Fruit fly (Drosophila melanogaster): ENCODE measurements around the gene CG15543.

dm6 chr3R:30780451-30780850 lies 37.8 kb downstream of the CG15543 start:
- no peak for TF ChIP-seq insv (optimal IDR thresholded peaks at IDR 0.05)
- no peak for TF ChIP-seq psq (optimal IDR thresholded peaks at IDR 0.05)
- no peak for TF ChIP-seq ttk (optimal IDR thresholded peaks at IDR 0.05)
- TF ChIP-seq h (optimal IDR thresholded peaks at IDR 0.05): no peak
- TF ChIP-seq Sin3A (optimal IDR thresholded peaks at IDR 0.05): no peak
- TF ChIP-seq Myc (optimal IDR thresholded peaks at IDR 0.05): no peak
